Fruit fly (Drosophila melanogaster) whole organism, adult: Measurements from ENCODE around the gene CG44002.
A peak's percentile ranks its signal among the peaks of the same experiment; 100 is the strongest.

ENCODE experiments used
- CG5204 ChIP-seq: fragments of 200-800 bp; sonication (Bioruptor generic); optimal IDR thresholded peaks from 2 replicates; lab custom pipeline; 2016; ENCODE audit warnings: missing biosample characterization, missing genetic modification characterization
- CG7101 ChIP-seq: fragments of 200-800 bp; sonication (Bioruptor generic); optimal IDR thresholded peaks from 2 replicates; lab custom pipeline; 2018; ENCODE audit warnings: missing biosample characterization, mild to moderate bottlenecking, missing genetic modification characterization, moderate library complexity
- bab1 ChIP-seq: fragments of 200-800 bp; sonication (Bioruptor generic); optimal IDR thresholded peaks from 3 replicates; lab custom pipeline; 2019; ENCODE audit warnings: missing biosample characterization, mild to moderate bottlenecking, missing genetic modification characterization, moderate library complexity
- kay ChIP-seq: fragments of 200-800 bp; sonication (Bioruptor generic); peaks from one replicate; lab custom pipeline; 2016; ENCODE audit warnings: missing biosample characterization, missing genetic modification characterization, borderline replicate concordance

DNA sequence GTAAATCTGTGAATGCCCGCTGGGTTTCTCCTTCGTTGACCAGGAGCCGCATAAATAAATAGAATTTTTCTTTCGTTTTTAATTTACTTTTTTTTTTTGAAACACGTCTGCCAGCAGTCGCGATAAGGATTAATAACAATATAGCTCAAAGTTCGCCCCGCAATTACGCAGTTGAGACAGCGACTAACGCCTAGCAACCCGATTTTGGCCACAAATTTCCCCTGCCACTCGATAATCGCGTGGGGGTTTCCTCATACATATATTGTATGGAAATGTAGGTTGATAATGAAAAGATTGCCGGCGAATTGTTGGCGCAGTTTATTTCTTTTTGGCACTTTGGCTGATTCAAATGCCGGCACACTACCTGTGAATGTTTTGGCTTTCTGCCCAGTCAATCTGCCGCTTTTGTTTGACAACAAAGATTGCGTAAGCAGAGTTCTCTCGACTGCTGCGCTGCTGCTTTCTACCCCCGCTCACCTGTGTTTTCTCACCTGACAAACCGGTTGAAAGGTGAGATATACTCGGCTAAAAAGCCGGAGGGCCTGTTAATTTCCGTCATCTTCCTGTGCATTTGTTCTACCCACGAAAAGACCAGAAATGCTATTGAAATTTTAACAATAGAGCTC lies 5.8 kb downstream of the CG44002 start:
- peak; percentile 80 for TF ChIP-seq kay (GFP tag; lab: Kevin White, UChicago)
- no peak for TF ChIP-seq CG7101
- TF ChIP-seq bab1: no peak
- TF ChIP-seq CG5204 (GFP tag; lab: Kevin White, UChicago): no peak
